Fruit fly (Drosophila melanogaster) whole organism, wandering third instar larva: ENCODE results near the gene CG31548.

Source experiments
- Abd-B ChIP-seq: fragments of >200 bp; optimal IDR thresholded peaks from 2 replicates; lab custom pipeline; 2017; ENCODE audit warnings: missing biosample characterization, missing genetic modification characterization
- CG32264 ChIP-seq: fragments of 200-800 bp; sonication (Bioruptor generic); optimal IDR thresholded peaks from 2 replicates; lab custom pipeline; 2016; ENCODE audit warnings: missing biosample characterization, missing genetic modification characterization
- CG9705 ChIP-seq: fragments of 200-800 bp; sonication (Bioruptor generic); optimal IDR thresholded peaks from 2 replicates; lab custom pipeline; 2018; ENCODE audit warnings: missing biosample characterization, mild to moderate bottlenecking, missing genetic modification characterization
- CrebA ChIP-seq: fragments of 200-800 bp; sonication (Bioruptor generic); optimal IDR thresholded peaks from 2 replicates; lab custom pipeline; 2016; ENCODE audit warnings: missing biosample characterization, mild to moderate bottlenecking, missing genetic modification characterization, borderline replicate concordance
- Dfd ChIP-seq: fragments of >200 bp; optimal IDR thresholded peaks from 2 replicates; lab custom pipeline; 2017; ENCODE audit warnings: missing biosample characterization, missing genetic modification characterization
- Dif ChIP-seq: fragments of 200-275, 200-300 bp; sonication (Bioruptor generic); optimal IDR thresholded peaks from 2 replicates; lab custom pipeline; 2018; ENCODE audit warnings: missing biosample characterization, missing genetic modification characterization; ENCODE audit not compliant: partially characterized antibody
- GATAd ChIP-seq: sonication (Bioruptor generic); optimal IDR thresholded peaks from 2 replicates; lab custom pipeline; 2016; ENCODE audit warnings: missing biosample characterization, missing genetic modification characterization
- HLH106 ChIP-seq: fragments of 200-800 bp; optimal IDR thresholded peaks from 3 replicates; lab custom pipeline; 2019; ENCODE audit warnings: missing biosample characterization, mild to moderate bottlenecking, missing genetic modification characterization, moderate library complexity
- Hnf4 ChIP-seq: fragments of 200-800 bp; sonication (Bioruptor generic); optimal IDR thresholded peaks from 2 replicates; lab custom pipeline; 2016; ENCODE audit warnings: missing biosample characterization, mild to moderate bottlenecking, missing genetic modification characterization
- Hr78 ChIP-seq: fragments of >200 bp; optimal IDR thresholded peaks from 2 replicates; lab custom pipeline; 2017; ENCODE audit warnings: missing biosample characterization, missing genetic modification characterization
- Hr83 ChIP-seq: fragments of 200-300 bp; sonication (Bioruptor generic); optimal IDR thresholded peaks from 2 replicates; lab custom pipeline; 2016; ENCODE audit warnings: missing biosample characterization, mild to moderate bottlenecking, missing genetic modification characterization, moderate library complexity; ENCODE audit not compliant: poor library complexity, severe bottlenecking
- Jra ChIP-seq: sonication (Bioruptor generic); optimal IDR thresholded peaks from 2 replicates; lab custom pipeline; 2016; ENCODE audit warnings: missing biosample characterization, missing genetic modification characterization
- Mio ChIP-seq: sonication (Bioruptor generic); optimal IDR thresholded peaks from 2 replicates; lab custom pipeline; 2016; ENCODE audit warnings: missing biosample characterization, missing genetic modification characterization
- Myc ChIP-seq: fragments of >200 bp; optimal IDR thresholded peaks from 2 replicates; lab custom pipeline; 2017
- N ChIP-seq: fragments of >200 bp; optimal IDR thresholded peaks from 2 replicates; lab custom pipeline; 2018; ENCODE audit warnings: missing biosample characterization, missing external identifiers, missing genetic modification characterization
- OdsH ChIP-seq: fragments of 200-800 bp; sonication (Bioruptor generic); optimal IDR thresholded peaks from 2 replicates; lab custom pipeline; 2016; ENCODE audit warnings: missing biosample characterization, mild to moderate bottlenecking, missing genetic modification characterization
- Rel ChIP-seq, 2 experiments: fragments of 200-800 bp; sonication (Bioruptor generic) in 1 of 2; optimal IDR thresholded peaks; 2 replicates in 1 of 2; 3 replicates in 1 of 2; lab custom pipeline; 2016 to 2019; ENCODE audit warnings: mild to moderate bottlenecking in 2 of 2, missing biosample characterization in 2 of 2, missing genetic modification characterization in 2 of 2, moderate library complexity in 1 of 2
- Sp1 ChIP-seq: fragments of 200-800 bp; sonication (Bioruptor generic); optimal IDR thresholded peaks from 3 replicates; lab custom pipeline; 2019; ENCODE audit warnings: missing biosample characterization, mild to moderate bottlenecking, missing genetic modification characterization, moderate library complexity
- Vsx2 ChIP-seq: fragments of 200-300, 225-300 bp; sonication (Bioruptor generic); optimal IDR thresholded peaks from 2 replicates; lab custom pipeline; 2018; ENCODE audit warnings: missing biosample characterization, missing genetic modification characterization; ENCODE audit not compliant: partially characterized antibody
- br ChIP-seq: fragments of 200-800 bp; sonication (Bioruptor generic); optimal IDR thresholded peaks from 2 replicates; lab custom pipeline; 2016; ENCODE audit warnings: missing biosample characterization, missing genetic modification characterization
- brk ChIP-seq: fragments of 200-800 bp; sonication (Bioruptor generic); optimal IDR thresholded peaks from 2 replicates; lab custom pipeline; 2016; ENCODE audit warnings: missing biosample characterization, mild to moderate bottlenecking, missing genetic modification characterization
- dl ChIP-seq, 2 experiments: fragments of 175-275, 200-275 bp in 1 of 2; fragments of 200-275 bp in 1 of 2; sonication (Bioruptor generic); optimal IDR thresholded peaks; lab custom pipeline; 2018; ENCODE audit warnings: mild to moderate bottlenecking in 2 of 2, missing biosample characterization in 2 of 2, missing genetic modification characterization in 2 of 2, moderate library complexity in 2 of 2; ENCODE audit not compliant: partially characterized antibody in 2 of 2, insufficient read depth in 1 of 2
- dmrt93B ChIP-seq: fragments of 200-800 bp; sonication (Bioruptor generic); optimal IDR thresholded peaks from 2 replicates; lab custom pipeline; 2018; ENCODE audit warnings: missing biosample characterization, mild to moderate bottlenecking, missing genetic modification characterization
- dsf ChIP-seq: sonication (Bioruptor generic); optimal IDR thresholded peaks from 2 replicates; lab custom pipeline; 2016; ENCODE audit warnings: missing biosample characterization, missing genetic modification characterization, borderline replicate concordance
- ey ChIP-seq: fragments of 200-800 bp; sonication (Bioruptor generic); optimal IDR thresholded peaks from 2 replicates; lab custom pipeline; 2016; ENCODE audit warnings: missing biosample characterization, missing genetic modification characterization
- foxo ChIP-seq, 2 experiments: fragments of 200-800 bp; sonication (Bioruptor generic); optimal IDR thresholded peaks; 2 replicates in 1 of 2; 3 replicates in 1 of 2; lab custom pipeline; 2016 to 2017; ENCODE audit warnings: missing biosample characterization in 2 of 2, missing genetic modification characterization in 2 of 2
- fru ChIP-seq: fragments of 200-800 bp; sonication (Bioruptor generic); optimal IDR thresholded peaks from 3 replicates; lab custom pipeline; 2016; ENCODE audit warnings: missing biosample characterization, mild to moderate bottlenecking, missing genetic modification characterization
- h ChIP-seq: fragments of 200-800 bp; sonication (Bioruptor generic); optimal IDR thresholded peaks from 3 replicates; lab custom pipeline; 2016; ENCODE audit warnings: missing biosample characterization, mild to moderate bottlenecking, missing genetic modification characterization
- jim ChIP-seq: fragments of 175-275, 200-325 bp; sonication (Bioruptor generic); optimal IDR thresholded peaks from 2 replicates; lab custom pipeline; 2016; ENCODE audit warnings: missing biosample characterization, mild to moderate bottlenecking, missing genetic modification characterization
- lola ChIP-seq: fragments of >200 bp; optimal IDR thresholded peaks from 2 replicates; lab custom pipeline; 2017; ENCODE audit warnings: missing biosample characterization, missing genetic modification characterization
- pan ChIP-seq: fragments of >200 bp; optimal IDR thresholded peaks from 2 replicates; lab custom pipeline; 2017
- psq ChIP-seq: fragments of 200-800 bp; sonication (Bioruptor generic); optimal IDR thresholded peaks from 3 replicates; lab custom pipeline; 2017; ENCODE audit warnings: missing biosample characterization, mild to moderate bottlenecking, missing genetic modification characterization, moderate library complexity
- rgr ChIP-seq: fragments of 200-800 bp; sonication (Bioruptor generic); optimal IDR thresholded peaks from 3 replicates; lab custom pipeline; 2016; ENCODE audit warnings: missing biosample characterization, mild to moderate bottlenecking, missing genetic modification characterization
- sage ChIP-seq: fragments of 200-800 bp; sonication (Bioruptor generic); optimal IDR thresholded peaks from 2 replicates; lab custom pipeline; 2016; ENCODE audit warnings: missing biosample characterization, mild to moderate bottlenecking, missing genetic modification characterization
- sv ChIP-seq: fragments of 200-800 bp; sonication (Bioruptor generic); optimal IDR thresholded peaks from 3 replicates; lab custom pipeline; 2016; ENCODE audit warnings: missing biosample characterization, missing genetic modification characterization
- tai ChIP-seq: sonication (Bioruptor generic); optimal IDR thresholded peaks from 2 replicates; lab custom pipeline; 2016; ENCODE audit warnings: missing biosample characterization, missing genetic modification characterization
- usp ChIP-seq: fragments of >200 bp; optimal IDR thresholded peaks from 2 replicates; lab custom pipeline; 2017; ENCODE audit warnings: missing biosample characterization, missing genetic modification characterization
- woc ChIP-seq: sonication (Bioruptor generic); optimal IDR thresholded peaks from 2 replicates; lab custom pipeline; 2016; ENCODE audit warnings: missing biosample characterization, mild to moderate bottlenecking, missing genetic modification characterization

CG31548 gene

DNA sequence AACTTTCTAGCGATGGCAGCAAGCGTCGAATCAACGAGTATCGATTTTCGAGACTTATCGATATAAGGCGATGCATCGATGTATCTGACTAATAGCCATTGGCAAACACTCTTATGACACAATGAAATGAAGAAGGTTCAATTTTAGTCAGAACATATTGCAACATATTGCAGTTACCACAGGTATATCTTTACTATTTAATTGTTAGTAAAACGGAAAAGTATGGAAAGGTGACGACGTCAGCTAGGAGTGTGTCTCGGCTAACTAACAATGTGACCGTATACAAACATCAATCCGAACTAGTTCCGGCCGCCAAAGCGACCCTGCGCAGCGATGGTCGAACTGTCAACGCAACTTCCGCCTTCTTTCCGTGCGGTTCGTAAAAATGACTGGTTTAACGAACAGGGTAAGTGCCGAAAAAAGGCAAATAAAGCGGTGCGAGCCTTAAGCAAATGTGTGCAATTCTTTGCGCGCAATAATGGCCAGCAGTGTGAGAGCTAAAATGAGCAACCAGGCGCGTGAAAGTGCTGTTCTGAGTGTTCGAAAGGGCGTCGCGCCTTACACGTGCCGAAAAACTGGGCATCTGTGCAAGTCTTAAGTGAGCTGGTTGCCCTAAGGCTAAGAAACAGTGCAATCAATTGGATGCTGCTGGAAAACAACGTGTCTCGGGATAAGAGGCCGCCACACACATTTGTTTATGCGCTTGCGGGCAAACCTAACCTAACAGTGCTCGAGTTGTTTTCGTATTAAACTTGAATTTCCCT, 12.4 kb downstream of the CG31548 start, which contains the start of the genes Dph4, Spec2 and RpL13A (continued):
- TF ChIP-seq sv: peak; percentile 84
- peak; percentile 84 for TF ChIP-seq HLH106

dm6 chr3R:5622985-5623630, 13.5 kb downstream of the CG31548 start:
- TF ChIP-seq HLH106: peak; percentile 28
- peak; percentile 66 for TF ChIP-seq CG9705 (GFP tag; lab: Kevin White, UChicago)
- no peak for TF ChIP-seq pan
- TF ChIP-seq woc (GFP tag; lab: Kevin White, UChicago): peak; percentile 36
- no peak for TF ChIP-seq Dfd (GFP tag; lab: Kevin White, UChicago)
- TF ChIP-seq dmrt93B (GFP tag; lab: Kevin White, UChicago): peak; percentile 36
- TF ChIP-seq psq (GFP tag; lab: Kevin White, UChicago): no peak
- no peak for TF ChIP-seq Rel (GFP tag; optimal IDR thresholded peaks at IDR 0.05; lab: Kevin White, UChicago)
- peak; percentile 25 for TF ChIP-seq Rel (tag; optimal IDR thresholded peaks at IDR 0.05; lab: Kevin White, UChicago)
- no peak for TF ChIP-seq N
- TF ChIP-seq fru (GFP tag; lab: Kevin White, UChicago): peak; percentile 72
- peak; percentile 14 for TF ChIP-seq sv
- TF ChIP-seq Abd-B (GFP tag; lab: Kevin White, UChicago): no peak
- TF ChIP-seq lola (GFP tag; lab: Kevin White, UChicago): no peak
- peak; percentile 62 for TF ChIP-seq CG32264 (GFP tag; lab: Kevin White, UChicago)
- TF ChIP-seq Mio: peak; percentile 12
- peak; percentile 79 for TF ChIP-seq OdsH (GFP tag; lab: Kevin White, UChicago)
- no peak for TF ChIP-seq Hr78 (GFP tag; lab: Kevin White, UChicago)
- TF ChIP-seq Hnf4 (GFP tag; lab: Kevin White, UChicago): peak; percentile 89
- peak; percentile 21 to 68 for TF ChIP-seq foxo (GFP tag; optimal IDR thresholded peaks at IDR 0.05; lab: Kevin White, UChicago)
- no peak for TF ChIP-seq Dif (GFP tag; lab: Kevin White, UChicago)
- peak; percentile 80 for TF ChIP-seq h (GFP tag; lab: Kevin White, UChicago)
- no peak for TF ChIP-seq tai (GFP tag; lab: Kevin White, UChicago)
- TF ChIP-seq Hr83 (GFP tag; lab: Kevin White, UChicago): peak; percentile 97
- peak; percentile 82 for TF ChIP-seq brk
- TF ChIP-seq GATAd (GFP tag; lab: Kevin White, UChicago): no peak
- peak; percentile 42 for TF ChIP-seq sage
- TF ChIP-seq Myc (lab: Kevin White, UChicago): no peak
- TF ChIP-seq CrebA (GFP tag; lab: Kevin White, UChicago): no peak
- peak; percentile 41 for TF ChIP-seq dsf (GFP tag; lab: Kevin White, UChicago)
- peak; percentile 33 for TF ChIP-seq ey (GFP tag; lab: Kevin White, UChicago)
- TF ChIP-seq br (GFP tag; lab: Kevin White, UChicago): peak; percentile 71
- TF ChIP-seq jim (GFP tag; lab: Kevin White, UChicago): peak; percentile 75
- no peak for TF ChIP-seq Vsx2
- no peak for TF ChIP-seq dl (GFP tag; optimal IDR thresholded peaks at IDR 0.05; lab: Kevin White, UChicago; ENCODE audit: insufficient read depth in 1 of 2, partially characterized antibody in 2 of 2)
- peak; percentile 70 for TF ChIP-seq Sp1 (GFP tag; lab: Kevin White, UChicago)
- TF ChIP-seq usp (GFP tag; lab: Kevin White, UChicago): no peak
- peak; percentile 84 for TF ChIP-seq rgr (GFP tag; lab: Kevin White, UChicago)
- peak; percentile 87 for TF ChIP-seq Jra (GFP tag; lab: Kevin White, UChicago)
- TF ChIP-seq, all 38 proteins: peak for 23
